Fruit fly (Drosophila melanogaster) whole organism, embryonic: ENCODE measurements around the gene CG2224.

Source experiments
- CG10565 ChIP-seq: fragments of 200-800 bp; sonication (Bioruptor generic); optimal IDR thresholded peaks from 3 replicates; lab custom pipeline; 2016; ENCODE audit warnings: missing biosample characterization, mild to moderate bottlenecking, missing genetic modification characterization
- CG8388 ChIP-seq: fragments of 200-800 bp; sonication (Bioruptor generic); optimal IDR thresholded peaks from 2 replicates; lab custom pipeline; 2019; ENCODE audit warnings: missing biosample characterization, mild to moderate bottlenecking, missing genetic modification characterization, moderate library complexity
- MTF-1 ChIP-seq: fragments of 200-800 bp; sonication (Bioruptor generic); optimal IDR thresholded peaks from 2 replicates; lab custom pipeline; 2018; ENCODE audit warnings: missing biosample characterization, mild to moderate bottlenecking, missing genetic modification characterization, borderline replicate concordance
- br ChIP-seq: fragments of >200 bp; optimal IDR thresholded peaks from 2 replicates; lab custom pipeline; 2017
- danr ChIP-seq: fragments of 200-800 bp; sonication (Bioruptor generic); IDR thresholded peaks from 2 replicates; pipeline ENCODE4 v1.3.6; 2022; ENCODE audit warnings: missing biosample characterization, missing genetic modification characterization

dm6 chr3R:30500226-30500625 lies 41.1 kb upstream of the CG2224 start, which contains the start of gene PH4alphaNE1:
- no peak for TF ChIP-seq CG10565 (GFP tag; lab: Kevin White, UChicago)
- no peak for TF ChIP-seq MTF-1
- no peak for TF ChIP-seq CG8388 (GFP tag; lab: Kevin White, UChicago)
- TF ChIP-seq br (lab: Kevin White, UChicago), result no peak
- no peak for TF ChIP-seq danr (GFP tag; lab: Robert Waterston, UW)
